Fruit fly (Drosophila melanogaster): ENCODE data around the gene CG13692.

Gene CG13692

DNA sequence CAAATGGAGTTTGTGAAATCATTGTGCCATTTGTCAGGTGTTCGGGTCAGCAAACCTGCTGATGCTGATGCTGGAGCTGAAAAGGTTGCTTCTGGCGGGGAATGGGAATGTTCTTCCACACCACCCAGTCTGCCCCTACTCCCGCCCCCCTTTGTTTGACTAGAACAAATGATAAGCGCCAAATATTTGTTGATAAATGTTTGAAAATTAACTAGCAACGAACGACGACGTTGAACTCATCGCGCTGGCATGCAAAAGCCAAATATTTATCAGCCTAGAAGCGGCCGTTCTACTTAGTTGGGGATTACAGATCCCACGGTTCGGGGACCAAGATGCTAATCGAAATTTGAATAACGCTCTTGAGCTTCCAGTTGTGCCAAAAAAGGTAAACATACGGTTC, 3.9 kb downstream of the CG13692 start (continued):
- TF ChIP-seq CG4404 (GFP tag; IDR thresholded peaks at IDR 0.05) (no peak), wor (GFP tag; IDR thresholded peaks at IDR 0.05) (no peak), CG8089 (GFP tag; optimal IDR thresholded peaks at IDR 0.05) (no peak), CG10321 (GFP tag; IDR thresholded peaks at IDR 0.05) (no peak), org-1 (GFP tag; optimal IDR thresholded peaks at IDR 0.05) (no peak), dmrt11E (tag; optimal IDR thresholded peaks at IDR 0.05) (no peak), CG9817 (tag; optimal IDR thresholded peaks at IDR 0.05) (no peak), CG6175 (GFP tag; IDR thresholded peaks at IDR 0.05) (no peak), CG13624 (GFP tag; optimal IDR thresholded peaks at IDR 0.05) (no peak), Med (GFP tag) (peak; percentile 76), CG6689 (GFP tag; IDR thresholded peaks at IDR 0.05) (no peak), slou (GFP tag; optimal IDR thresholded peaks at IDR 0.05) (no peak), Kr (GFP tag; optimal IDR thresholded peaks at IDR 0.05) (no peak), bbx (GFP tag; IDR thresholded peaks at IDR 0.05; ENCODE audit: partially characterized antibody) (no peak), CG31365 (tag; optimal IDR thresholded peaks at IDR 0.05) (peak; percentile 6), CG11723 (GFP tag; optimal IDR thresholded peaks at IDR 0.05) (no peak), Tbp (GFP tag; optimal IDR thresholded peaks at IDR 0.05) (no peak), CG18262 (tag; optimal IDR thresholded peaks at IDR 0.05) (no peak), CG14965 (GFP tag; optimal IDR thresholded peaks at IDR 0.05; ENCODE audit: borderline replicate concordance) (no peak), psq (GFP tag; optimal IDR thresholded peaks at IDR 0.05) (no peak), CG12236 (GFP tag; optimal IDR thresholded peaks at IDR 0.05) (no peak), CG10147 (GFP tag; optimal IDR thresholded peaks at IDR 0.05) (peak; percentile 5), bcd (GFP tag; optimal IDR thresholded peaks at IDR 0.05) (no peak), Hr39 (optimal IDR thresholded peaks at IDR 0.05) (no peak), CG8478 (optimal IDR thresholded peaks at IDR 0.05) (no peak), CG17802 (tag; optimal IDR thresholded peaks at IDR 0.05) (no peak), mam (GFP tag; optimal IDR thresholded peaks at IDR 0.05) (no peak), CG1602 (GFP tag; optimal IDR thresholded peaks at IDR 0.05) (no peak), CG17829 (tag; optimal IDR thresholded peaks at IDR 0.05) (no peak), Hand (GFP tag; optimal IDR thresholded peaks at IDR 0.05) (no peak), Blimp-1 (GFP tag; optimal IDR thresholded peaks at IDR 0.05) (peak; percentile 8), Fer1 (GFP tag; optimal IDR thresholded peaks at IDR 0.05) (peak; percentile 21), CG32532 (GFP tag; IDR thresholded peaks at IDR 0.05) (no peak), hth (optimal IDR thresholded peaks at IDR 0.05) (no peak), CG17568 (GFP tag; optimal IDR thresholded peaks at IDR 0.05) (peak; percentile 31), nau (GFP tag; optimal IDR thresholded peaks at IDR 0.05) (peak; percentile 19), Asciz (GFP tag; optimal IDR thresholded peaks at IDR 0.05) (peak; percentile 44), Sox100B (GFP tag; optimal IDR thresholded peaks at IDR 0.05) (no peak), hbn (GFP tag; IDR thresholded peaks at IDR 0.05; ENCODE audit: partially characterized antibody) (no peak), CG43689 (GFP tag; IDR thresholded peaks at IDR 0.05) (no peak), Bdp1 (GFP tag; optimal IDR thresholded peaks at IDR 0.05) (no peak), CG11456 (GFP tag; IDR thresholded peaks at IDR 0.05) (no peak; the same call in 2 of the 3 replicates), phol (tag; optimal IDR thresholded peaks at IDR 0.05) (no peak), jumu (GFP tag; optimal IDR thresholded peaks at IDR 0.05) (no peak), MTF-1 (GFP tag; optimal IDR thresholded peaks at IDR 0.05; ENCODE audit: borderline replicate concordance) (peak; percentile 19), Jarid2 (GFP tag; optimal IDR thresholded peaks at IDR 0.05) (no peak), lbe (GFP tag; optimal IDR thresholded peaks at IDR 0.05) (no peak), CG7556 (GFP tag; optimal IDR thresholded peaks at IDR 0.05) (no peak), CG10209 (GFP tag; optimal IDR thresholded peaks at IDR 0.05) (peak; percentile 1), ATbp (GFP tag; optimal IDR thresholded peaks at IDR 0.05) (peak; percentile 60), Awh (GFP tag; IDR thresholded peaks at IDR 0.05) (no peak), CG1832 (GFP tag; optimal IDR thresholded peaks at IDR 0.05) (no peak)

Data from whole organism, embryonic.